Fruit fly (Drosophila melanogaster) whole organism, wandering third instar larva: ENCODE data around the gene SsRbeta.

ENCODE experiments used
- Abd-B ChIP-seq: fragments of >200 bp; optimal IDR thresholded peaks from 2 replicates; lab custom pipeline; 2017; ENCODE audit warnings: missing biosample characterization, missing genetic modification characterization
- CG32264 ChIP-seq: fragments of 200-800 bp; sonication (Bioruptor generic); optimal IDR thresholded peaks from 2 replicates; lab custom pipeline; 2016; ENCODE audit warnings: missing biosample characterization, missing genetic modification characterization
- CG9705 ChIP-seq: fragments of 200-800 bp; sonication (Bioruptor generic); optimal IDR thresholded peaks from 2 replicates; lab custom pipeline; 2018; ENCODE audit warnings: missing biosample characterization, mild to moderate bottlenecking, missing genetic modification characterization
- CrebA ChIP-seq: fragments of 200-800 bp; sonication (Bioruptor generic); optimal IDR thresholded peaks from 2 replicates; lab custom pipeline; 2016; ENCODE audit warnings: missing biosample characterization, mild to moderate bottlenecking, missing genetic modification characterization, borderline replicate concordance
- Dfd ChIP-seq: fragments of >200 bp; optimal IDR thresholded peaks from 2 replicates; lab custom pipeline; 2017; ENCODE audit warnings: missing biosample characterization, missing genetic modification characterization
- Dif ChIP-seq: fragments of 200-275, 200-300 bp; sonication (Bioruptor generic); optimal IDR thresholded peaks from 2 replicates; lab custom pipeline; 2018; ENCODE audit warnings: missing biosample characterization, missing genetic modification characterization; ENCODE audit not compliant: partially characterized antibody
- GATAd ChIP-seq: sonication (Bioruptor generic); optimal IDR thresholded peaks from 2 replicates; lab custom pipeline; 2016; ENCODE audit warnings: missing biosample characterization, missing genetic modification characterization
- HLH106 ChIP-seq: fragments of 200-800 bp; optimal IDR thresholded peaks from 3 replicates; lab custom pipeline; 2019; ENCODE audit warnings: missing biosample characterization, mild to moderate bottlenecking, missing genetic modification characterization, moderate library complexity
- Hnf4 ChIP-seq: fragments of 200-800 bp; sonication (Bioruptor generic); optimal IDR thresholded peaks from 2 replicates; lab custom pipeline; 2016; ENCODE audit warnings: missing biosample characterization, mild to moderate bottlenecking, missing genetic modification characterization
- Hr78 ChIP-seq: fragments of >200 bp; optimal IDR thresholded peaks from 2 replicates; lab custom pipeline; 2017; ENCODE audit warnings: missing biosample characterization, missing genetic modification characterization
- Hr83 ChIP-seq: fragments of 200-300 bp; sonication (Bioruptor generic); optimal IDR thresholded peaks from 2 replicates; lab custom pipeline; 2016; ENCODE audit warnings: missing biosample characterization, mild to moderate bottlenecking, missing genetic modification characterization, moderate library complexity; ENCODE audit not compliant: poor library complexity, severe bottlenecking
- Jra ChIP-seq: sonication (Bioruptor generic); optimal IDR thresholded peaks from 2 replicates; lab custom pipeline; 2016; ENCODE audit warnings: missing biosample characterization, missing genetic modification characterization
- Mio ChIP-seq: sonication (Bioruptor generic); optimal IDR thresholded peaks from 2 replicates; lab custom pipeline; 2016; ENCODE audit warnings: missing biosample characterization, missing genetic modification characterization
- Myc ChIP-seq: fragments of >200 bp; optimal IDR thresholded peaks from 2 replicates; lab custom pipeline; 2017
- N ChIP-seq: fragments of >200 bp; optimal IDR thresholded peaks from 2 replicates; lab custom pipeline; 2018; ENCODE audit warnings: missing biosample characterization, missing external identifiers, missing genetic modification characterization
- OdsH ChIP-seq: fragments of 200-800 bp; sonication (Bioruptor generic); optimal IDR thresholded peaks from 2 replicates; lab custom pipeline; 2016; ENCODE audit warnings: missing biosample characterization, mild to moderate bottlenecking, missing genetic modification characterization
- Rel ChIP-seq, 2 experiments: fragments of 200-800 bp; sonication (Bioruptor generic) in 1 of 2; optimal IDR thresholded peaks; 2 replicates in 1 of 2; 3 replicates in 1 of 2; lab custom pipeline; 2016 to 2019; ENCODE audit warnings: mild to moderate bottlenecking in 2 of 2, missing biosample characterization in 2 of 2, missing genetic modification characterization in 2 of 2, moderate library complexity in 1 of 2
- Sp1 ChIP-seq: fragments of 200-800 bp; sonication (Bioruptor generic); optimal IDR thresholded peaks from 3 replicates; lab custom pipeline; 2019; ENCODE audit warnings: missing biosample characterization, mild to moderate bottlenecking, missing genetic modification characterization, moderate library complexity
- Vsx2 ChIP-seq: fragments of 200-300, 225-300 bp; sonication (Bioruptor generic); optimal IDR thresholded peaks from 2 replicates; lab custom pipeline; 2018; ENCODE audit warnings: missing biosample characterization, missing genetic modification characterization; ENCODE audit not compliant: partially characterized antibody
- br ChIP-seq: fragments of 200-800 bp; sonication (Bioruptor generic); optimal IDR thresholded peaks from 2 replicates; lab custom pipeline; 2016; ENCODE audit warnings: missing biosample characterization, missing genetic modification characterization
- brk ChIP-seq: fragments of 200-800 bp; sonication (Bioruptor generic); optimal IDR thresholded peaks from 2 replicates; lab custom pipeline; 2016; ENCODE audit warnings: missing biosample characterization, mild to moderate bottlenecking, missing genetic modification characterization
- dl ChIP-seq, 2 experiments: fragments of 175-275, 200-275 bp in 1 of 2; fragments of 200-275 bp in 1 of 2; sonication (Bioruptor generic); optimal IDR thresholded peaks; lab custom pipeline; 2018; ENCODE audit warnings: mild to moderate bottlenecking in 2 of 2, missing biosample characterization in 2 of 2, missing genetic modification characterization in 2 of 2, moderate library complexity in 2 of 2; ENCODE audit not compliant: partially characterized antibody in 2 of 2, insufficient read depth in 1 of 2
- dmrt93B ChIP-seq: fragments of 200-800 bp; sonication (Bioruptor generic); optimal IDR thresholded peaks from 2 replicates; lab custom pipeline; 2018; ENCODE audit warnings: missing biosample characterization, mild to moderate bottlenecking, missing genetic modification characterization
- dsf ChIP-seq: sonication (Bioruptor generic); optimal IDR thresholded peaks from 2 replicates; lab custom pipeline; 2016; ENCODE audit warnings: missing biosample characterization, missing genetic modification characterization, borderline replicate concordance
- ey ChIP-seq: fragments of 200-800 bp; sonication (Bioruptor generic); optimal IDR thresholded peaks from 2 replicates; lab custom pipeline; 2016; ENCODE audit warnings: missing biosample characterization, missing genetic modification characterization
- foxo ChIP-seq, 2 experiments: fragments of 200-800 bp; sonication (Bioruptor generic); optimal IDR thresholded peaks; 2 replicates in 1 of 2; 3 replicates in 1 of 2; lab custom pipeline; 2016 to 2017; ENCODE audit warnings: missing biosample characterization in 2 of 2, missing genetic modification characterization in 2 of 2
- fru ChIP-seq: fragments of 200-800 bp; sonication (Bioruptor generic); optimal IDR thresholded peaks from 3 replicates; lab custom pipeline; 2016; ENCODE audit warnings: missing biosample characterization, mild to moderate bottlenecking, missing genetic modification characterization
- h ChIP-seq: fragments of 200-800 bp; sonication (Bioruptor generic); optimal IDR thresholded peaks from 3 replicates; lab custom pipeline; 2016; ENCODE audit warnings: missing biosample characterization, mild to moderate bottlenecking, missing genetic modification characterization
- jim ChIP-seq: fragments of 175-275, 200-325 bp; sonication (Bioruptor generic); optimal IDR thresholded peaks from 2 replicates; lab custom pipeline; 2016; ENCODE audit warnings: missing biosample characterization, mild to moderate bottlenecking, missing genetic modification characterization
- lola ChIP-seq: fragments of >200 bp; optimal IDR thresholded peaks from 2 replicates; lab custom pipeline; 2017; ENCODE audit warnings: missing biosample characterization, missing genetic modification characterization
- pan ChIP-seq: fragments of >200 bp; optimal IDR thresholded peaks from 2 replicates; lab custom pipeline; 2017
- psq ChIP-seq: fragments of 200-800 bp; sonication (Bioruptor generic); optimal IDR thresholded peaks from 3 replicates; lab custom pipeline; 2017; ENCODE audit warnings: missing biosample characterization, mild to moderate bottlenecking, missing genetic modification characterization, moderate library complexity
- rgr ChIP-seq: fragments of 200-800 bp; sonication (Bioruptor generic); optimal IDR thresholded peaks from 3 replicates; lab custom pipeline; 2016; ENCODE audit warnings: missing biosample characterization, mild to moderate bottlenecking, missing genetic modification characterization
- sage ChIP-seq: fragments of 200-800 bp; sonication (Bioruptor generic); optimal IDR thresholded peaks from 2 replicates; lab custom pipeline; 2016; ENCODE audit warnings: missing biosample characterization, mild to moderate bottlenecking, missing genetic modification characterization
- sv ChIP-seq: fragments of 200-800 bp; sonication (Bioruptor generic); optimal IDR thresholded peaks from 3 replicates; lab custom pipeline; 2016; ENCODE audit warnings: missing biosample characterization, missing genetic modification characterization
- tai ChIP-seq: sonication (Bioruptor generic); optimal IDR thresholded peaks from 2 replicates; lab custom pipeline; 2016; ENCODE audit warnings: missing biosample characterization, missing genetic modification characterization
- usp ChIP-seq: fragments of >200 bp; optimal IDR thresholded peaks from 2 replicates; lab custom pipeline; 2017; ENCODE audit warnings: missing biosample characterization, missing genetic modification characterization
- woc ChIP-seq: sonication (Bioruptor generic); optimal IDR thresholded peaks from 2 replicates; lab custom pipeline; 2016; ENCODE audit warnings: missing biosample characterization, mild to moderate bottlenecking, missing genetic modification characterization

SsRbeta gene

dm6 chr3L:16156788-16157208 is 27.4 kb downstream of the SsRbeta start:
- TF ChIP-seq h (GFP tag; lab: Kevin White, UChicago), result no peak
- no peak for TF ChIP-seq Dfd
- no peak for TF ChIP-seq sv
- no peak for TF ChIP-seq Sp1 (GFP tag; lab: Kevin White, UChicago)
- no peak for TF ChIP-seq CrebA (GFP tag; lab: Kevin White, UChicago)
- no peak for TF ChIP-seq dmrt93B (GFP tag; lab: Kevin White, UChicago)
- no peak for TF ChIP-seq Hnf4
- no peak for TF ChIP-seq sage (GFP tag; lab: Kevin White, UChicago)
- no peak for TF ChIP-seq dsf
- no peak for TF ChIP-seq Dif (GFP tag; lab: Kevin White, UChicago)
- TF ChIP-seq Myc, result no peak

DNA sequence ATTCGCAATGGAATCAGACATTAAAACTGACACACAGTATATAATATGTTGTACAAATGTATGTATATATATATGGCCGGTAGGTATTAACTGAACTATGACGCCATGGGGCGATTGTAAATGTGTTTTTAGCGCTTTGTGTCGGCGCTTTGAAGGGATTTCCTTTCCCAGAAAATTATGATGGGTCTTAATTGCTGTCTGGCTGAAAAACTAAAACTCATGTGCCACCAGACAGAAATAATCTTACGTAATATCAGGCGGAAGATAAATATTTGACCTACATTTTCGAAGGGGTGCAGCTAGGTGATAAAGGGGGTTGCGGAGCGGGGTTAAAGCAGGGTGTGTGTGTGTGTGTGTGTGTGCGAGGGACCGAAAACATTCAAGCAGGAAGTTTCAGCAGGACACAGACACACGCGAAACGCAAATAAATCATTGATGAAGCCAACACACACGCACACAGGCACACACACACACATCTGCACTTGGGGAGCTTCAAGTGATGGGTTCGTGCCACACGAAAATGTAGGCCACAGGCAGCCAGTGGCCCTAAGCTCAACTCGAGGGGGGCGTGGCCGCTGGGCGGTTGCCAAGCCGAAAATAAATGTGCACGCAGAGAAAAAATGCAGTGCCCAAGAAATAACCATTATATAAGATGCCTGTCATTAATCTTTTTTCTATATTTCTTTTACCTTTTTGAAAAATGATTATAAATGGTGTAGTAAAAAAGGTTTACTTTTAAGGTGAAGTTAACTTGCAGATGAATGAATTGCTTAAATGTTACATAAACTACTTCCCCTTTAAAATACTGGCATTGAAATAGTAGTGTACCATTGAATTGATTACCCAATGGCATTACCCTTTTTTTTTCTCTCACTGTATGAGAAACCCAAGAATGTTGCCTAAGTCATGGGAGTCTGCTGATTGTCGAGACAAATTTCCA is 28.1 kb downstream of the SsRbeta start:
- TF ChIP-seq brk (GFP tag; lab: Kevin White, UChicago), result no peak
- TF ChIP-seq Dfd, result peak; percentile 23
- no peak for TF ChIP-seq dl (GFP tag; optimal IDR thresholded peaks at IDR 0.05; lab: Kevin White, UChicago; ENCODE audit: insufficient read depth in 1 of 2, partially characterized antibody in 2 of 2)
- peak; percentile 20 for TF ChIP-seq sv
- TF ChIP-seq Myc, result no peak
- peak; percentile 19 for TF ChIP-seq rgr (GFP tag; lab: Kevin White, UChicago)
- no peak for TF ChIP-seq jim (GFP tag; lab: Kevin White, UChicago)
- no peak for TF ChIP-seq CG32264 (GFP tag; lab: Kevin White, UChicago)
- TF ChIP-seq pan (lab: Kevin White, UChicago), result no peak
- TF ChIP-seq br (GFP tag; lab: Kevin White, UChicago), result no peak
- peak; percentile 12 for TF ChIP-seq woc (GFP tag; lab: Kevin White, UChicago)
- TF ChIP-seq sage (GFP tag; lab: Kevin White, UChicago), result no peak
- TF ChIP-seq dsf, result no peak
- peak in 1 of 2 experiments; percentile 49 for TF ChIP-seq foxo (GFP tag; optimal IDR thresholded peaks at IDR 0.05; lab: Kevin White, UChicago)
- TF ChIP-seq Hr83 (GFP tag; lab: Kevin White, UChicago), result no peak
- TF ChIP-seq psq (GFP tag; lab: Kevin White, UChicago), result no peak
- peak; percentile 52 for TF ChIP-seq tai
- TF ChIP-seq ey (GFP tag; lab: Kevin White, UChicago), result peak; percentile 20
- TF ChIP-seq lola, result no peak
- TF ChIP-seq N, result no peak
- no peak for TF ChIP-seq CrebA (GFP tag; lab: Kevin White, UChicago)
- no peak for TF ChIP-seq Abd-B
- peak; percentile 15 for TF ChIP-seq OdsH (GFP tag; lab: Kevin White, UChicago)
- TF ChIP-seq fru, result peak; percentile 23
- TF ChIP-seq Jra (GFP tag; lab: Kevin White, UChicago), result no peak
- TF ChIP-seq Sp1 (GFP tag; lab: Kevin White, UChicago), result no peak
- no peak for TF ChIP-seq Rel (GFP tag; optimal IDR thresholded peaks at IDR 0.05; lab: Kevin White, UChicago)
- no peak for TF ChIP-seq Rel (tag; optimal IDR thresholded peaks at IDR 0.05; lab: Kevin White, UChicago)
- TF ChIP-seq Hr78 (GFP tag; lab: Kevin White, UChicago), result no peak
- no peak for TF ChIP-seq dmrt93B (GFP tag; lab: Kevin White, UChicago)
- no peak for TF ChIP-seq Vsx2 (GFP tag; lab: Kevin White, UChicago)
- TF ChIP-seq Hnf4, result peak; percentile 47
- TF ChIP-seq HLH106 (tag; lab: Kevin White, UChicago), result no peak
- TF ChIP-seq h (GFP tag; lab: Kevin White, UChicago), result peak; percentile 50
- no peak for TF ChIP-seq CG9705 (GFP tag; lab: Kevin White, UChicago)
- no peak for TF ChIP-seq Mio (GFP tag; lab: Kevin White, UChicago)
- TF ChIP-seq usp (GFP tag; lab: Kevin White, UChicago), result no peak
- no peak for TF ChIP-seq Dif (GFP tag; lab: Kevin White, UChicago)
- TF ChIP-seq GATAd (GFP tag; lab: Kevin White, UChicago), result no peak
